In genomic region chr2L:8001694-8002627, dm6 we compare ENCODE assay signal across 1 fruit fly cellular context.
A peak's percentile ranks its signal among the peaks of the same experiment; 100 is the strongest.
TF ChIP-seq lines count a peak whose summit lies in the region.

No protein-coding gene starts in this region.

TF ChIP-seq in whole organism, embryonic, 481 proteins besides CTCF, POLR2A, EP300 and RAD21 (continued from another document):
- TF ChIP-seq CG31441 (GFP tag; IDR thresholded peaks at IDR 0.05; lab: Robert Waterston, UW) (peak; percentile 91), zfh2 (GFP tag; optimal IDR thresholded peaks at IDR 0.05; lab: Kevin White, UChicago) (peak; percentile 71), CG10565 (GFP tag; optimal IDR thresholded peaks at IDR 0.05; lab: Kevin White, UChicago) (peak; percentile 39), CG16779 (GFP tag; IDR thresholded peaks at IDR 0.05; lab: Robert Waterston, UW) (0 out of 2 replicates have a peak, but pooled peaks have one; percentile 36), Elba2 (GFP tag; optimal IDR thresholded peaks at IDR 0.05; lab: Kevin White, UChicago) (no peak), CG7963 (GFP tag; IDR thresholded peaks at IDR 0.05; lab: Robert Waterston, UW; ENCODE audit: partially characterized antibody) (no peak), CG6254 (GFP tag; optimal IDR thresholded peaks at IDR 0.05; lab: Kevin White, UChicago) (peak; percentile 74), ranshi (GFP tag; IDR thresholded peaks at IDR 0.05; lab: Robert Waterston, UW) (peak; percentile 76; the same call in 1 of the 2 replicates), disco-r (GFP tag; optimal IDR thresholded peaks at IDR 0.05; lab: Kevin White, UChicago) (peak; percentile 70), CG10267 (tag; optimal IDR thresholded peaks at IDR 0.05; lab: Kevin White, UChicago) (peak; percentile 83), unc-4 (GFP tag; IDR thresholded peaks at IDR 0.05; lab: Robert Waterston, UW; ENCODE audit: partially characterized antibody) (no peak), lola (GFP tag; optimal IDR thresholded peaks at IDR 0.05; lab: Kevin White, UChicago) (peak in 1 of 3 experiments; percentile 91), Taf1 (GFP tag; IDR thresholded peaks at IDR 0.05; lab: Robert Waterston, UW) (peak; percentile 54; the same call in 1 of the 2 replicates), Hmr (GFP tag; optimal IDR thresholded peaks at IDR 0.05; lab: Kevin White, UChicago) (peak; percentile 89), bsh (GFP tag; optimal IDR thresholded peaks at IDR 0.05; lab: Kevin White, UChicago) (peak; percentile 82 to 84), mam (GFP tag; optimal IDR thresholded peaks at IDR 0.05; lab: Kevin White, UChicago) (peak; percentile 74), lbe (GFP tag; optimal IDR thresholded peaks at IDR 0.05; lab: Kevin White, UChicago) (peak; percentile 31), CG10366 (GFP tag; IDR thresholded peaks at IDR 0.05; lab: Robert Waterston, UW) (peak; percentile 70), nau (GFP tag; optimal IDR thresholded peaks at IDR 0.05; lab: Kevin White, UChicago) (peak; percentile 89), vfl (GFP tag; optimal IDR thresholded peaks at IDR 0.05; lab: Kevin White, UChicago) (peak; percentile 62), sisA (GFP tag; IDR thresholded peaks at IDR 0.05; lab: Robert Waterston, UW) (peak; percentile 83), Dfd (GFP tag; optimal IDR thresholded peaks at IDR 0.05; lab: Kevin White, UChicago) (no peak), CG9727 (GFP tag; optimal IDR thresholded peaks at IDR 0.05; lab: Kevin White, UChicago) (peak; percentile 93), NC2β (GFP tag; optimal IDR thresholded peaks at IDR 0.05; lab: Kevin White, UChicago) (peak; percentile 80), crp (GFP tag; optimal IDR thresholded peaks at IDR 0.05; lab: Kevin White, UChicago) (peak in 1 of 2 experiments; percentile 40), row (GFP tag; IDR thresholded peaks at IDR 0.05; lab: Robert Waterston, UW) (peak; percentile 88), Sin3A (optimal IDR thresholded peaks at IDR 0.05; lab: Kevin White, UChicago) (no peak), tup (GFP tag; optimal IDR thresholded peaks at IDR 0.05; lab: Kevin White, UChicago) (peak; percentile 10), bowl (GFP tag; IDR thresholded peaks at IDR 0.05; lab: Robert Waterston, UW) (no peak), CG4707 (GFP tag; optimal IDR thresholded peaks at IDR 0.05; lab: Kevin White, UChicago) (peak; percentile 92), Dad (GFP tag; optimal IDR thresholded peaks at IDR 0.05; lab: Kevin White, UChicago) (peak; percentile 75), wek (GFP tag; optimal IDR thresholded peaks at IDR 0.05; lab: Kevin White, UChicago) (peak; percentile 1), btn (GFP tag; optimal IDR thresholded peaks at IDR 0.05; lab: Kevin White, UChicago) (peak; percentile 50), CG15696 (tag; optimal IDR thresholded peaks at IDR 0.05; lab: Kevin White, UChicago) (peak; percentile 78), CG4360 (GFP tag; IDR thresholded peaks at IDR 0.05; lab: Robert Waterston, UW) (no peak), Dp (GFP tag; optimal IDR thresholded peaks at IDR 0.05; lab: Kevin White, UChicago) (no peak), chn (GFP tag; optimal IDR thresholded peaks at IDR 0.05; lab: Kevin White, UChicago) (peak; percentile 80), gfzf (GFP tag; optimal IDR thresholded peaks at IDR 0.05; lab: Kevin White, UChicago) (no peak), wdn (GFP tag; IDR thresholded peaks at IDR 0.05; lab: Robert Waterston, UW) (peak; percentile 79), hkb (optimal IDR thresholded peaks at IDR 0.05; lab: Kevin White, UChicago) (no peak), hkb (GFP tag; IDR thresholded peaks at IDR 0.05; lab: Robert Waterston, UW) (peak; percentile 86), gt (GFP tag; IDR thresholded peaks at IDR 0.05; lab: Robert Waterston, UW) (peak; percentile 48; the same call in 1 of the 2 replicates)
